Fruit fly (Drosophila melanogaster) S2 (cell line): ENCODE results near the gene CG2150.

Experiments
- CG8478 ChIP-seq: fragments of >200 bp; optimal IDR thresholded peaks from 2 replicates; lab custom pipeline; 2018
- CTCF ChIP-seq, 2 experiments: fragments of >200 bp; optimal IDR thresholded peaks; 2 replicates each; lab custom pipeline; 2018

Gene CG2150

DNA sequence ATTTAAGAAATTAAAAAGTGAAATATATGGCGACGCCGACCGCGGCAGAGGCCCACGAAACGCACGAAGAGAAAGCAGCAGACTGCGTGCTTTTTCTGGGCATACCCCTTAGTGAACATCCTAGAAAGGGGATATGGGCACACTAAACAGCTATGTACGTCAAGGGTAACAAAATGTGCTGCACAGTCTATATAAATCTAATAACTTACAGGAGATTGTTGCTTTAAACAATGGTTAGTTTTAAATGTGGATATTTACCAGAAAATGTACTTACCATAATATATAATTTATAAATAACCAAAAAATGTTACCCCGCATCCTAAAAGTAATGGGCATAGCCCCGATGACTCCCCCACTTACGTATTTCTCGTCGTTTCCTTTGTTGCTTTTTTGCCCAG is 46.4 kb downstream of the CG2150 start:
- TF ChIP-seq CTCF (optimal IDR thresholded peaks at IDR 0.05; lab: Kevin White, UChicago), result no peak
- no peak for TF ChIP-seq CG8478 (lab: Kevin White, UChicago)

- TF ChIP-seq CTCF (optimal IDR thresholded peaks at IDR 0.05; lab: Kevin White, UChicago), result no peak
Observed at dm6 chr3R:31717299-31718167, 47.0 kb downstream of the CG2150 start.

DNA sequence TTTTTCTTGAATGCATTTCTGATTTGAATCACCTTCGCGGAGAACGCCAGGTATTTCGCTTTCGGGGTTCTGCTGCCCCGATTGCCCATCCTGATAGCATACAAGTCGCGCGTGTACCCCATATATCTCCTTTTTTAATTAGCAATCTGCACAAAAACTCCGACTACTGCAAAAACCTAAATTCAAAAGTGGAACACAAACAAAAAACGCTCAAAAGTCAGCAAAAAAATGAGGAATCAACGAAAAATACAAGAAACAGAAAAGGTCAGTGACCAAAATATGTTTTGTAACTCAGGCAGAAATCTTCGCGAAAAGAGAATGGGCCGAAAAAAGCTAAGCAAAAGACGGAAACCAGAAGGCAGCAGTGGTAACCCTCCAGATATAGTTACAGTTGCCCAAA is 48.3 kb downstream of the CG2150 start:
- TF ChIP-seq CG8478 (lab: Kevin White, UChicago) (no peak), CTCF (optimal IDR thresholded peaks at IDR 0.05; lab: Kevin White, UChicago) (no peak)

- TF ChIP-seq CTCF (optimal IDR thresholded peaks at IDR 0.05; lab: Kevin White, UChicago) (no peak), CG8478 (lab: Kevin White, UChicago) (no peak)
Observed at dm6 chr3R:31715713-31716024, 48.9 kb downstream of the CG2150 start.

DNA sequence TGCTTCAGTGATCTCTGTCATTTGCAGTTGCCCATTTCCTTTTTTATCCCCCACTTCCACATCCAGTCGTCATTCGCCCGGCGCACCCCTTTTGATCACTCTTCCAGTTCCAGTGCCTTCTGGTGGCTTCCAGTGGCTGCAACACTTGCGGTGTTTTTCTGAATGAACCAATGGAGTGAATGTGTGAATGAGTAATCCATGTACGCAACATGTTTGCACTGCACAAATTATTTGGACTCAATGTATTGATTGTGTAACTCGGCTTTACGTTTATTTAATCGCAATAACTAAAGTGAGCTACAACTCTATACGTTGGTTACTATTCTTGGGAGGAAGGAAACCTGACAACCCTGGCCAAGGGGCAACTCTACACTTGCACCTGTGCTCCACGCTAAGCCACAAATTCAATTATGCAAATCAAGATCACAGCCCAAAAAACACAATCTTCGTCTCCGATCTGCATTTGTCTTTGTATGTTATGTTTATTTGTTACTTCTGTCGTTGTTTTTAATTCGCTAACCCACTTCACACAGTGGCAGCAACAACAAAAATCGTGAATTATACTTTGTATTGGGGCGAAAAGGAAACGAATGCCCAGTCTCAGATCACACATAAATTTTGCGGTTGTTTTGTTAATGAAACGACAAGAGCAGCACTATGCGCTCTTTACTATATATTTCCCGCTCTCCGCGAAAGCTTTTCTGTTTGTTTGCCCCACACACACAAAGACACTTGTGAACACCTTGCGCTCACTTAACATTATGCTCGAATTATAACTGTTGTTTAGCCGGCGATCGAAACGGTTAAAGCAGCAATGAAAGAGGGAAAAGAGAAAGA is 49.5 kb downstream of the CG2150 start:
- TF ChIP-seq CG8478 (lab: Kevin White, UChicago), result no peak
- TF ChIP-seq CTCF (optimal IDR thresholded peaks at IDR 0.05; lab: Kevin White, UChicago), result no peak

- TF ChIP-seq CTCF (optimal IDR thresholded peaks at IDR 0.05; lab: Kevin White, UChicago) (no peak), CG8478 (lab: Kevin White, UChicago) (no peak)
Observed at dm6 chr3R:31713306-31714123, 51.1 kb downstream of the CG2150 start, which contains the start of gene ttk. Gene ttk, plus strand, starts transcription at chr3R:31713867.
